Worm (Caenorhabditis elegans) whole organism, L4 larva: Measurements from ENCODE around the gene lips-6.

Experiments
- D1046.2 ChIP-seq: fragments of 200-800 bp; sonication (Bioruptor generic); IDR thresholded peaks from 2 replicates; pipeline ENCODE4 v1.3.6; 2022; ENCODE audit warnings: missing genetic modification characterization, missing compliant biosample characterization
- aha-1 ChIP-seq: fragments of 150-350 bp; peaks from one replicate; lab custom pipeline; 2014; ENCODE audit warnings: missing biosample characterization, missing genetic modification characterization
- ces-1 ChIP-seq: fragments of 150-350 bp; sonication (generic microtip); optimal IDR thresholded peaks from 4 replicates; lab custom pipeline; 2014; ENCODE audit warnings: missing biosample characterization, missing genetic modification reagents, missing genetic modification characterization
- dpl-1 ChIP-seq: fragments of 150-350 bp; optimal IDR thresholded peaks from 2 replicates; lab custom pipeline; 2014; ENCODE audit warnings: missing biosample characterization, missing genetic modification reagents, missing genetic modification characterization
- lin-39 ChIP-seq: fragments of 150-350 bp; optimal IDR thresholded peaks from 2 replicates; lab custom pipeline; 2014; ENCODE audit warnings: missing biosample characterization, missing genetic modification reagents, missing genetic modification characterization
- nhr-10 ChIP-seq: fragments of 150-350 bp; optimal IDR thresholded peaks from 2 replicates; lab custom pipeline; 2014; ENCODE audit warnings: missing biosample characterization, missing genetic modification characterization
- nhr-11 ChIP-seq: fragments of 150-350 bp; optimal IDR thresholded peaks from 2 replicates; lab custom pipeline; 2014; ENCODE audit warnings: missing biosample characterization, missing genetic modification characterization
- nhr-28 ChIP-seq: fragments of 150-350 bp; optimal IDR thresholded peaks from 2 replicates; lab custom pipeline; 2014; ENCODE audit warnings: missing biosample characterization, missing genetic modification characterization
- nhr-6 ChIP-seq: fragments of 150-350 bp; optimal IDR thresholded peaks from 2 replicates; lab custom pipeline; 2014; ENCODE audit warnings: missing biosample characterization, missing genetic modification characterization
- saeg-2 ChIP-seq: fragments of 200-800 bp; sonication (Bioruptor generic); IDR thresholded peaks from 2 replicates; pipeline ENCODE4 v1.3.6; 2022; ENCODE audit warnings: missing genetic modification reagents, missing genetic modification characterization, missing compliant biosample characterization
- snpc-4 ChIP-seq: fragments of 150-350 bp; optimal IDR thresholded peaks from 2 replicates; lab custom pipeline; 2014; ENCODE audit warnings: missing biosample characterization, missing genetic modification characterization
- unc-62 ChIP-seq, 3 experiments: fragments of 150-350 bp in 1 of 3; sonication (generic microtip); optimal IDR thresholded peaks in 2 of 3; peaks in 1 of 3; 1 replicate in 1 of 3; 2 replicates in 2 of 3; lab custom pipeline; 2014 to 2017; ENCODE audit warnings: missing biosample characterization in 3 of 3, missing genetic modification characterization in 3 of 3, missing genetic modification reagents in 3 of 3, missing genotype in 1 of 3

DNA sequence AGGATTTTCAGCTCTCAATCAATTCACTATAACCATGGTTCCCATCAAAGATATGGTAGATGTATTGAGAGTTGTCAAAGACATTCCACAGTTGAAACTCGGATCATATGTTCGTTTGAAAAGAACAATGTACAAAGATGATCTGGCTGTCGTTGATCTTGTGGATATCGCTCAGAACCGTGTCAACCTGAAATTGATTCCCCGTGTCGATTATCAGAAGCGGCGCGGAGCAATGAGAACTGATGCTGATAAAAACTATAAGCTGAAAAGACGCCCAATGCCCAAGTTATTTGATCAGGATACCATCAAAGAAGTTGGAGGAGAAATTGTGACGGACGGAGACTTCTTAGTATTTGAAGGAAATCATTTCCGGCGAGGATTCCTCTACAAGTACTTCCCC is 37.0 kb upstream of the lips-6 start:
- TF ChIP-seq aha-1 (tag; lab: Kevin White, UChicago) (peak; percentile 96), nhr-28 (tag; lab: Kevin White, UChicago) (no peak), dpl-1 (no peak), saeg-2 (GFP tag; lab: Robert Waterston, UW) (no peak), snpc-4 (tag; lab: Kevin White, UChicago) (no peak), nhr-6 (tag; lab: Kevin White, UChicago) (no peak), unc-62 (GFP tag; optimal IDR thresholded peaks at IDR 0.05 in 1 of 2; lab: Kevin White, UChicago) (no peak), unc-62 (tag; optimal IDR thresholded peaks at IDR 0.05; lab: Kevin White, UChicago) (no peak), lin-39 (tag; lab: Kevin White, UChicago) (no peak), ces-1 (no peak), nhr-11 (tag; lab: Kevin White, UChicago) (no peak), D1046.2 (GFP tag; lab: Robert Waterston, UW) (no peak), nhr-10 (tag; lab: Kevin White, UChicago) (no peak)
